Fruit fly (Drosophila melanogaster) whole organism, prepupa: Measurements from ENCODE around the gene CG7031.

Experiments
- CG10669 ChIP-seq: fragments of 200-800 bp; sonication (Bioruptor generic); optimal IDR thresholded peaks from 3 replicates; lab custom pipeline; 2018; ENCODE audit warnings: missing biosample characterization, mild to moderate bottlenecking, missing genetic modification characterization, moderate library complexity
- CG3032 ChIP-seq: fragments of 200-800 bp; optimal IDR thresholded peaks from 2 replicates; lab custom pipeline; 2019; ENCODE audit warnings: missing biosample characterization, mild to moderate bottlenecking, missing genetic modification characterization, moderate library complexity
- CG32006 ChIP-seq: fragments of 200-800 bp; sonication (Bioruptor generic); optimal IDR thresholded peaks from 3 replicates; lab custom pipeline; 2017; ENCODE audit warnings: missing biosample characterization, mild to moderate bottlenecking, missing genetic modification characterization
- CG34406 ChIP-seq: fragments of 200-800 bp; sonication (Bioruptor generic); optimal IDR thresholded peaks from 3 replicates; lab custom pipeline; 2016; ENCODE audit warnings: missing biosample characterization, missing genetic modification characterization
- CG3919 ChIP-seq: fragments of 200-800 bp; sonication (Bioruptor generic); optimal IDR thresholded peaks from 3 replicates; lab custom pipeline; 2016; ENCODE audit warnings: missing biosample characterization, missing genetic modification characterization
- CG6163 ChIP-seq: fragments of 200-800 bp; sonication (Bioruptor generic); IDR thresholded peaks from 3 replicates; pipeline ENCODE4 v1.3.6; 2022; ENCODE audit warnings: missing biosample characterization, missing genetic modification characterization
- CG6792 ChIP-seq: fragments of 200-800 bp; sonication (Bioruptor generic); optimal IDR thresholded peaks from 3 replicates; lab custom pipeline; 2016; ENCODE audit warnings: missing biosample characterization, missing genetic modification characterization
- CG6808 ChIP-seq: fragments of 200-800 bp; sonication (Bioruptor generic); optimal IDR thresholded peaks from 3 replicates; lab custom pipeline; 2017; ENCODE audit warnings: missing biosample characterization, missing genetic modification characterization, mild to moderate bottlenecking, moderate library complexity, missing genetic modification reagents
- CG8119 ChIP-seq: fragments of 200-800 bp; sonication (Bioruptor generic); IDR thresholded peaks from 3 replicates; pipeline ENCODE4 v1.3.6; 2022; ENCODE audit warnings: missing biosample characterization, missing genetic modification characterization
- CG8319 ChIP-seq: fragments of 200-800 bp; sonication (Bioruptor generic); optimal IDR thresholded peaks from 3 replicates; lab custom pipeline; 2016; ENCODE audit warnings: missing biosample characterization, missing genetic modification characterization
- CG8632 ChIP-seq: fragments of 200-800 bp; sonication (Bioruptor generic); optimal IDR thresholded peaks from 3 replicates; lab custom pipeline; 2016; ENCODE audit warnings: missing biosample characterization, missing genetic modification characterization
- Eip75B ChIP-seq: fragments of 200-800 bp; sonication (Bioruptor generic); optimal IDR thresholded peaks from 3 replicates; lab custom pipeline; 2016; ENCODE audit warnings: missing biosample characterization, missing genetic modification characterization
- Eip78C ChIP-seq: fragments of 200-800 bp; sonication (Bioruptor generic); peaks from one replicate; lab custom pipeline; 2016; ENCODE audit warnings: missing biosample characterization, missing genetic modification characterization
- Hr38 ChIP-seq: sonication (Bioruptor generic); optimal IDR thresholded peaks from 2 replicates; lab custom pipeline; 2016; ENCODE audit warnings: missing biosample characterization, missing genetic modification characterization
- Hr39 ChIP-seq: fragments of 200-800 bp; sonication (Bioruptor generic); optimal IDR thresholded peaks from 2 replicates; lab custom pipeline; 2016; ENCODE audit warnings: missing biosample characterization, missing genetic modification characterization
- Hr4 ChIP-seq: fragments of 200-800 bp; sonication (Bioruptor generic); optimal IDR thresholded peaks from 3 replicates; lab custom pipeline; 2016; ENCODE audit warnings: missing biosample characterization, missing genetic modification characterization
- Lpt ChIP-seq: fragments of 200-800 bp; sonication (Bioruptor generic); optimal IDR thresholded peaks from 3 replicates; lab custom pipeline; 2016; ENCODE audit warnings: missing biosample characterization, missing genetic modification characterization
- Met ChIP-seq: fragments of 200-800 bp; sonication (Bioruptor generic); optimal IDR thresholded peaks from 3 replicates; lab custom pipeline; 2016; ENCODE audit warnings: missing biosample characterization, missing genetic modification characterization
- OdsH ChIP-seq: fragments of 200-800 bp; sonication (Bioruptor generic); optimal IDR thresholded peaks from 3 replicates; lab custom pipeline; 2016; ENCODE audit warnings: missing biosample characterization, missing genetic modification characterization
- achi ChIP-seq: fragments of 200-800 bp; sonication (Bioruptor generic); optimal IDR thresholded peaks from 3 replicates; lab custom pipeline; 2016; ENCODE audit warnings: missing biosample characterization, missing genetic modification characterization
- dac ChIP-seq: fragments of 200-800 bp; sonication (Bioruptor generic); optimal IDR thresholded peaks from 2 replicates; lab custom pipeline; 2017; ENCODE audit warnings: missing biosample characterization, mild to moderate bottlenecking, missing genetic modification characterization
- eg ChIP-seq: fragments of 200-800 bp; sonication (Bioruptor generic); IDR thresholded peaks from 3 replicates; pipeline ENCODE4 v1.3.6; 2022; ENCODE audit warnings: missing biosample characterization, missing genetic modification characterization
- fd59A ChIP-seq: fragments of 200-800 bp; sonication (Bioruptor generic); optimal IDR thresholded peaks from 2 replicates; lab custom pipeline; 2017; ENCODE audit warnings: missing biosample characterization, mild to moderate bottlenecking, missing genetic modification characterization, missing genetic modification reagents
- fd85E ChIP-seq: fragments of 200-800 bp; sonication (Bioruptor generic); optimal IDR thresholded peaks from 3 replicates; lab custom pipeline; 2016; ENCODE audit warnings: missing biosample characterization, missing genetic modification characterization
- fkh ChIP-seq: fragments of 200-800 bp; sonication (Bioruptor generic); optimal IDR thresholded peaks from 3 replicates; lab custom pipeline; 2017; ENCODE audit warnings: missing biosample characterization, mild to moderate bottlenecking, missing genetic modification characterization, moderate library complexity
- lz ChIP-seq: fragments of 200-800 bp; sonication (Bioruptor generic); optimal IDR thresholded peaks from 3 replicates; lab custom pipeline; 2016; ENCODE audit warnings: missing biosample characterization, missing genetic modification characterization
- net ChIP-seq: fragments of 200-800 bp; sonication (Bioruptor generic); optimal IDR thresholded peaks from 3 replicates; lab custom pipeline; 2016; ENCODE audit warnings: missing biosample characterization, missing genetic modification characterization
- pdm3 ChIP-seq: fragments of 200-800 bp; sonication (Bioruptor generic); optimal IDR thresholded peaks from 3 replicates; lab custom pipeline; 2016; ENCODE audit warnings: missing biosample characterization, missing genetic modification characterization
- spab ChIP-seq: fragments of 200-800 bp; sonication (Bioruptor generic); optimal IDR thresholded peaks from 2 replicates; lab custom pipeline; 2017; ENCODE audit warnings: missing biosample characterization, mild to moderate bottlenecking, missing genetic modification characterization, missing genetic modification reagents
- svp ChIP-seq: fragments of 200-800 bp; sonication (Bioruptor generic); peaks from one replicate; lab custom pipeline; 2016; ENCODE audit warnings: missing biosample characterization, missing genetic modification characterization
- vri ChIP-seq: fragments of 200-800 bp; sonication (Bioruptor generic); optimal IDR thresholded peaks from 3 replicates; lab custom pipeline; 2016; ENCODE audit warnings: missing biosample characterization, mild to moderate bottlenecking, missing genetic modification characterization

CG7031 gene

dm6 chr3R:22803655-22804341 is at the start of gene CG7031:
Gene CG7031, plus strand, starts transcription at chr3R:22804291.
- TF ChIP-seq CG3919 (GFP tag; lab: Kevin White, UChicago) (no peak), eg (GFP tag; lab: Robert Waterston, UW) (peak; percentile 39; the same call in 1 of the 3 replicates), Hr4 (GFP tag; lab: Kevin White, UChicago) (peak; percentile 51), net (GFP tag; lab: Kevin White, UChicago) (no peak), fd85E (GFP tag; lab: Kevin White, UChicago) (no peak), Eip78C (peak; percentile 58), CG32006 (GFP tag; lab: Kevin White, UChicago) (peak; percentile 15), Lpt (GFP tag; lab: Kevin White, UChicago) (peak; percentile 7), svp (no peak), Hr39 (GFP tag; lab: Kevin White, UChicago) (no peak), CG6163 (0 out of 3 replicates have a peak, but pooled peaks have one; percentile 30)

dm6 chr3R:22755187-22755777 is 48.8 kb upstream of the CG7031 start:
- no peak for TF ChIP-seq Eip75B (GFP tag; lab: Kevin White, UChicago)
- no peak for TF ChIP-seq vri (GFP tag; lab: Kevin White, UChicago)
- 0 out of 3 replicates have a peak, but pooled peaks have one; percentile 11 for TF ChIP-seq eg (GFP tag; lab: Robert Waterston, UW)
- TF ChIP-seq svp: no peak

dm6 chr3R:22756289-22756688 is 47.8 kb upstream of the CG7031 start:
- no peak for TF ChIP-seq CG8632 (GFP tag; lab: Kevin White, UChicago)
- TF ChIP-seq fkh (GFP tag; lab: Kevin White, UChicago): peak; percentile 71
- TF ChIP-seq spab (GFP tag; lab: Kevin White, UChicago): no peak
- TF ChIP-seq dac (GFP tag; lab: Kevin White, UChicago): no peak
- 0 out of 3 replicates have a peak, but pooled peaks have one; percentile 17 for TF ChIP-seq eg (GFP tag; lab: Robert Waterston, UW)

- TF ChIP-seq CG6808 (GFP tag; lab: Kevin White, UChicago) (no peak), CG8632 (GFP tag; lab: Kevin White, UChicago) (no peak), fd85E (GFP tag; lab: Kevin White, UChicago) (no peak), achi (no peak), Hr38 (GFP tag; lab: Kevin White, UChicago) (no peak), OdsH (GFP tag; lab: Kevin White, UChicago) (no peak), CG8319 (GFP tag; lab: Kevin White, UChicago) (no peak), fd59A (GFP tag; lab: Kevin White, UChicago) (no peak), Met (GFP tag; lab: Kevin White, UChicago) (no peak), CG8119 (GFP tag; lab: Robert Waterston, UW) (no peak), pdm3 (GFP tag; lab: Kevin White, UChicago) (no peak), eg (GFP tag; lab: Robert Waterston, UW) (no peak)
These were observed 47.0 kb upstream of the CG7031 start for dm6 chr3R:22757117-22757516.

- TF ChIP-seq CG3032 (tag; lab: Kevin White, UChicago) (no peak), lz (GFP tag; lab: Kevin White, UChicago) (no peak), svp (peak; percentile 97)
These were observed 43.1 kb upstream of the CG7031 start, which contains the start of gene Nepl13 for dm6 chr3R:22760988-22761387. Gene Nepl13, minus strand, starts transcription at chr3R:22761076.

dm6 chr3R:22763587-22763986 is 40.5 kb upstream of the CG7031 start, which contains the start of gene Nepl14:
Gene Nepl14, minus strand, starts transcription at chr3R:22763711.
- TF ChIP-seq CG10669: no peak
- no peak for TF ChIP-seq CG6792 (GFP tag; lab: Kevin White, UChicago)
- no peak for TF ChIP-seq fd59A (GFP tag; lab: Kevin White, UChicago)
- no peak for TF ChIP-seq CG34406 (GFP tag; lab: Kevin White, UChicago)
- peak; percentile 100 for TF ChIP-seq svp
- TF ChIP-seq Eip75B (GFP tag; lab: Kevin White, UChicago): no peak
